Fruit fly (Drosophila melanogaster): ENCODE data around the gene CG33722.

CG33722 gene

dm6 chr3R:8224726-8225460 lies 19.0 kb upstream of the CG33722 start (continued):
- TF ChIP-seq Pdp1 (GFP tag; optimal IDR thresholded peaks at IDR 0.05) (no peak), CG13775 (GFP tag; optimal IDR thresholded peaks at IDR 0.05) (no peak), trem (tag; optimal IDR thresholded peaks at IDR 0.05) (peak; percentile 16), Tbp (GFP tag; optimal IDR thresholded peaks at IDR 0.05) (no peak), CG6175 (GFP tag; IDR thresholded peaks at IDR 0.05) (no peak), CG3163 (GFP tag; optimal IDR thresholded peaks at IDR 0.05) (no peak), CG9609 (GFP tag; optimal IDR thresholded peaks at IDR 0.05) (no peak), abd-A (tag; optimal IDR thresholded peaks at IDR 0.05) (no peak), jing (GFP tag; optimal IDR thresholded peaks at IDR 0.05) (no peak), Fer2 (tag; optimal IDR thresholded peaks at IDR 0.05) (no peak), schlank (tag; optimal IDR thresholded peaks at IDR 0.05) (no peak), BEAF-32 (GFP tag; optimal IDR thresholded peaks at IDR 0.05) (no peak), ap (GFP tag; IDR thresholded peaks at IDR 0.05) (no peak), so (GFP tag; IDR thresholded peaks at IDR 0.05) (no peak), gt (GFP tag; IDR thresholded peaks at IDR 0.05) (no peak), NK7.1 (GFP tag; optimal IDR thresholded peaks at IDR 0.05) (no peak), p53 (GFP tag; optimal IDR thresholded peaks at IDR 0.05) (no peak), onecut (GFP tag; IDR thresholded peaks at IDR 0.05) (no peak), E2f2 (GFP tag; IDR thresholded peaks at IDR 0.05) (no peak), CG12299 (tag; optimal IDR thresholded peaks at IDR 0.05) (no peak), CG4360 (GFP tag; IDR thresholded peaks at IDR 0.05) (no peak), CG14710 (tag; optimal IDR thresholded peaks at IDR 0.05) (peak; percentile 28), fru (optimal IDR thresholded peaks at IDR 0.05) (no peak), CG12744 (GFP tag; optimal IDR thresholded peaks at IDR 0.05) (no peak), sob (GFP tag; IDR thresholded peaks at IDR 0.05) (no peak), shn (GFP tag; optimal IDR thresholded peaks at IDR 0.05) (no peak), CG18262 (tag; optimal IDR thresholded peaks at IDR 0.05) (peak; percentile 53), phol (tag; optimal IDR thresholded peaks at IDR 0.05) (peak; percentile 30), CG11504 (tag; optimal IDR thresholded peaks at IDR 0.05) (peak; percentile 41), CG10565 (GFP tag; optimal IDR thresholded peaks at IDR 0.05) (no peak), CTCF (GFP tag; optimal IDR thresholded peaks at IDR 0.05) (no peak), Hr78 (GFP tag; optimal IDR thresholded peaks at IDR 0.05) (no peak), danr (GFP tag; IDR thresholded peaks at IDR 0.05) (no peak), Lhr (GFP tag; optimal IDR thresholded peaks at IDR 0.05) (no peak), tgo (GFP tag; IDR thresholded peaks at IDR 0.05) (no peak), luna (GFP tag; optimal IDR thresholded peaks at IDR 0.05) (no peak), CG30403 (GFP tag; optimal IDR thresholded peaks at IDR 0.05) (peak; percentile 8), unpg (GFP tag; optimal IDR thresholded peaks at IDR 0.05) (peak; percentile 27), CG8359 (GFP tag; optimal IDR thresholded peaks at IDR 0.05; ENCODE audit: borderline replicate concordance) (no peak), zfh2 (GFP tag; optimal IDR thresholded peaks at IDR 0.05) (no peak), CG10979 (tag; optimal IDR thresholded peaks at IDR 0.05) (peak; percentile 51), CG2712 (tag; optimal IDR thresholded peaks at IDR 0.05) (peak; percentile 48), CG1602 (GFP tag; optimal IDR thresholded peaks at IDR 0.05) (no peak), crol (GFP tag; IDR thresholded peaks at IDR 0.05) (no peak), bsh (GFP tag; optimal IDR thresholded peaks at IDR 0.05) (peak in 1 of 2 experiments; percentile 52), CG4328 (GFP tag; optimal IDR thresholded peaks at IDR 0.05) (no peak), pita (GFP tag; optimal IDR thresholded peaks at IDR 0.05) (no peak), HmgD (GFP tag; optimal IDR thresholded peaks at IDR 0.05) (no peak), Ptx1 (GFP tag; IDR thresholded peaks at IDR 0.05) (no peak), HLH3B (GFP tag; IDR thresholded peaks at IDR 0.05) (no peak), CG10267 (tag; optimal IDR thresholded peaks at IDR 0.05) (peak; percentile 15)
